Worm (Caenorhabditis elegans) whole organism, L4 larva: ENCODE measurements around the gene elo-8.

ENCODE experiments used
- D1046.2 ChIP-seq: fragments of 200-800 bp; sonication (Bioruptor generic); IDR thresholded peaks from 2 replicates; pipeline ENCODE4 v1.3.6; 2022; ENCODE audit warnings: missing genetic modification characterization, missing compliant biosample characterization
- F26F4.8 ChIP-seq: fragments of 200-800 bp; sonication (Bioruptor generic); conservative IDR thresholded peaks from 2 replicates; pipeline ENCODE4 v1.3.6; 2022; ENCODE audit warnings: missing genetic modification characterization, missing compliant biosample characterization
- F37D6.2 ChIP-seq: sonication (generic microtip); optimal IDR thresholded peaks from 2 replicates; lab custom pipeline; 2016; ENCODE audit warnings: mild to moderate bottlenecking, missing genetic modification characterization, missing compliant biosample characterization
- Y5F2A.4 ChIP-seq: fragments of 200-800 bp; sonication (Bioruptor generic); optimal IDR thresholded peaks from 2 replicates; lab custom pipeline; 2018; ENCODE audit warnings: mild to moderate bottlenecking, missing genetic modification characterization, missing compliant biosample characterization
- Y75B8A.6 ChIP-seq: fragments of 200-800 bp; sonication (Bioruptor generic); IDR thresholded peaks from 2 replicates; pipeline ENCODE4 v1.3.6; 2022; ENCODE audit warnings: missing genetic modification reagents, missing genetic modification characterization, missing compliant biosample characterization
- ZK337.2 ChIP-seq: fragments of 200-800 bp; sonication (Bioruptor generic); IDR thresholded peaks from 2 replicates; pipeline ENCODE4 v1.3.6; 2022; ENCODE audit warnings: missing genetic modification reagents, missing genetic modification characterization, missing compliant biosample characterization
- ZK546.5 ChIP-seq, 2 experiments: sonication (generic microtip); optimal IDR thresholded peaks; 2 replicates each; lab custom pipeline; 2017; ENCODE audit warnings: missing biosample characterization in 2 of 2, missing genetic modification characterization in 2 of 2
- aha-1 ChIP-seq: fragments of 150-350 bp; peaks from one replicate; lab custom pipeline; 2014; ENCODE audit warnings: missing biosample characterization, missing genetic modification characterization
- ama-1 ChIP-seq: fragments of 150-350 bp; optimal IDR thresholded peaks from 2 replicates; lab custom pipeline; 2014; ENCODE audit warnings: inconsistent platforms, mixed read lengths
- attf-4 ChIP-seq: sonication (generic microtip); optimal IDR thresholded peaks from 3 replicates; lab custom pipeline; 2017; ENCODE audit warnings: missing biosample characterization, missing genetic modification characterization
- ceh-20 ChIP-seq: fragments of 200-800 bp; sonication (Bioruptor generic); IDR thresholded peaks from 2 replicates; pipeline ENCODE4 v1.3.6; 2022; ENCODE audit warnings: missing genetic modification reagents, missing genetic modification characterization, missing compliant biosample characterization
- ceh-28 ChIP-seq: fragments of 150-350 bp; optimal IDR thresholded peaks from 2 replicates; lab custom pipeline; 2014; ENCODE audit warnings: missing biosample characterization, missing genetic modification reagents, missing genetic modification characterization
- ceh-44 ChIP-seq: fragments of 200-800 bp; sonication (Bioruptor generic); IDR thresholded peaks from 2 replicates; pipeline ENCODE4 v1.3.6; 2022; ENCODE audit warnings: missing genetic modification reagents, missing genetic modification characterization, missing compliant biosample characterization
- ceh-62 ChIP-seq: sonication (generic microtip); optimal IDR thresholded peaks from 2 replicates; lab custom pipeline; 2017; ENCODE audit warnings: missing biosample characterization, missing genetic modification characterization
- cey-2 ChIP-seq: sonication (generic microtip); optimal IDR thresholded peaks from 3 replicates; lab custom pipeline; 2017; ENCODE audit warnings: missing genetic modification characterization, mild to moderate bottlenecking, missing compliant biosample characterization, antibody characterized with exemption, borderline replicate concordance; ENCODE audit not compliant: insufficient read depth
- daf-19 ChIP-seq: fragments of 200-800 bp; sonication (Bioruptor generic); conservative IDR thresholded peaks from 2 replicates; pipeline ENCODE4 v1.3.6; 2022; ENCODE audit warnings: missing genetic modification characterization, missing compliant biosample characterization
- dmd-6 ChIP-seq: fragments of 200-800 bp; sonication (Bioruptor generic); IDR thresholded peaks from 2 replicates; pipeline ENCODE4 v1.3.6; 2022; ENCODE audit warnings: missing genetic modification reagents, missing genetic modification characterization, missing compliant biosample characterization
- dmd-9 ChIP-seq: fragments of 200-800 bp; sonication (Bioruptor generic); IDR thresholded peaks from 2 replicates; pipeline ENCODE4 v1.3.6; 2022; ENCODE audit warnings: missing genetic modification reagents, missing genetic modification characterization, missing compliant biosample characterization
- duxl-1 ChIP-seq: sonication (generic microtip); optimal IDR thresholded peaks from 2 replicates; lab custom pipeline; 2016; ENCODE audit warnings: mild to moderate bottlenecking, missing genetic modification characterization, moderate library complexity, missing compliant biosample characterization; ENCODE audit not compliant: poor library complexity
- dve-1 ChIP-seq: sonication (generic microtip); optimal IDR thresholded peaks from 2 replicates; lab custom pipeline; 2017; ENCODE audit warnings: antibody characterized with exemption, mild to moderate bottlenecking, missing genetic modification characterization, missing compliant biosample characterization; ENCODE audit not compliant: insufficient read depth
- egl-43 ChIP-seq: fragments of 200-800 bp; sonication (Bioruptor generic); IDR thresholded peaks from 2 replicates; pipeline ENCODE4 v1.3.6; 2022; ENCODE audit warnings: missing genetic modification reagents, missing genetic modification characterization, missing compliant biosample characterization
- fkh-10 ChIP-seq: fragments of 150-350 bp; optimal IDR thresholded peaks from 2 replicates; lab custom pipeline; 2014; ENCODE audit warnings: missing biosample characterization, missing genetic modification reagents, missing genetic modification characterization
- gei-8 ChIP-seq: fragments of 200-800 bp; sonication (Bioruptor generic); optimal IDR thresholded peaks from 2 replicates; lab custom pipeline; 2018; ENCODE audit warnings: mild to moderate bottlenecking, missing genetic modification characterization, missing compliant biosample characterization
- hlh-11 ChIP-seq: fragments of 200-800 bp; sonication (Bioruptor generic); optimal IDR thresholded peaks from 2 replicates; lab custom pipeline; 2018; ENCODE audit warnings: mild to moderate bottlenecking, missing genetic modification characterization, missing compliant biosample characterization
- jun-1 ChIP-seq: fragments of 150-350 bp; optimal IDR thresholded peaks from 2 replicates; lab custom pipeline; 2014; ENCODE audit warnings: missing biosample characterization, missing genetic modification reagents, missing genetic modification characterization
- lin-1 ChIP-seq: fragments of 200-800 bp; sonication (Bioruptor generic); IDR thresholded peaks from 2 replicates; pipeline ENCODE4 v1.3.6; 2022; ENCODE audit warnings: missing genetic modification reagents, missing genetic modification characterization, missing compliant biosample characterization
- lin-15B ChIP-seq: fragments of 150-350 bp; sonication (generic microtip); optimal IDR thresholded peaks from 3 replicates; lab custom pipeline; 2014; ENCODE audit warnings: missing biosample characterization, missing genetic modification characterization
- lin-38 ChIP-seq: fragments of 200-800 bp; sonication (Bioruptor generic); IDR thresholded peaks from 2 replicates; pipeline ENCODE4 v1.3.6; 2022; ENCODE audit warnings: missing genetic modification reagents, missing genetic modification characterization, missing compliant biosample characterization
- lsy-2 ChIP-seq, 2 experiments: fragments of 150-350 bp in 1 of 2; sonication (generic microtip) in 1 of 2; optimal IDR thresholded peaks; 2 replicates each; lab custom pipeline; 2014 to 2017; ENCODE audit warnings: missing biosample characterization in 2 of 2, missing genetic modification characterization in 2 of 2
- mep-1 ChIP-seq: fragments of 150-350 bp; sonication (generic microtip); optimal IDR thresholded peaks from 3 replicates; lab custom pipeline; 2014; ENCODE audit warnings: missing biosample characterization, missing genetic modification characterization
- nhr-10 ChIP-seq: fragments of 150-350 bp; optimal IDR thresholded peaks from 2 replicates; lab custom pipeline; 2014; ENCODE audit warnings: missing biosample characterization, missing genetic modification characterization
- nhr-111 ChIP-seq: fragments of 200-800 bp; sonication (Bioruptor generic); optimal IDR thresholded peaks from 2 replicates; lab custom pipeline; 2018; ENCODE audit warnings: mild to moderate bottlenecking, missing genetic modification characterization, missing compliant biosample characterization
- nhr-25 ChIP-seq: sonication (generic microtip); optimal IDR thresholded peaks from 2 replicates; lab custom pipeline; 2017; ENCODE audit warnings: missing genetic modification characterization, mild to moderate bottlenecking, missing compliant biosample characterization, antibody characterized with exemption, moderate library complexity, borderline replicate concordance; ENCODE audit not compliant: insufficient read depth
- nhr-41 ChIP-seq: fragments of 200-800 bp; sonication (Bioruptor generic); IDR thresholded peaks from 2 replicates; pipeline ENCODE4 v1.3.6; 2022; ENCODE audit warnings: missing genetic modification reagents, missing genetic modification characterization, missing compliant biosample characterization
- nhr-76 ChIP-seq: fragments of 150-350 bp; optimal IDR thresholded peaks from 2 replicates; lab custom pipeline; 2014; ENCODE audit warnings: missing biosample characterization, missing genetic modification characterization
- nhr-77 ChIP-seq: fragments of 150-350 bp; optimal IDR thresholded peaks from 2 replicates; lab custom pipeline; 2014; ENCODE audit warnings: missing biosample characterization, missing genetic modification characterization
- pha-4 ChIP-seq, 2 experiments: fragments of 150-350 bp in 1 of 2; fragments of 200-800 bp in 1 of 2; sonication (Bioruptor generic) in 1 of 2; IDR thresholded peaks in 1 of 2; optimal IDR thresholded peaks in 1 of 2; 2 replicates each; pipeline versions ENCODE4 v1.3.6 to Lab custom; 2014 to 2022; ENCODE audit warnings: missing genetic modification characterization in 2 of 2, missing genetic modification reagents in 2 of 2, missing biosample characterization in 1 of 2, missing compliant biosample characterization in 1 of 2
- php-3 ChIP-seq: fragments of 200-800 bp; sonication (Bioruptor generic); IDR thresholded peaks from 2 replicates; pipeline ENCODE4 v1.3.6; 2022; ENCODE audit warnings: missing genetic modification reagents, missing genetic modification characterization, missing compliant biosample characterization
- saeg-2 ChIP-seq: fragments of 200-800 bp; sonication (Bioruptor generic); IDR thresholded peaks from 2 replicates; pipeline ENCODE4 v1.3.6; 2022; ENCODE audit warnings: missing genetic modification reagents, missing genetic modification characterization, missing compliant biosample characterization
- set-16 ChIP-seq: fragments of 200-800 bp; sonication (Bioruptor generic); IDR thresholded peaks from 2 replicates; pipeline ENCODE4 v1.3.6; 2022; ENCODE audit warnings: missing genetic modification reagents, missing genetic modification characterization, missing compliant biosample characterization
- skn-1 ChIP-seq: fragments of 150-350 bp; optimal IDR thresholded peaks from 2 replicates; lab custom pipeline; 2014; ENCODE audit warnings: missing biosample characterization, missing genetic modification characterization
- snpc-4 ChIP-seq: fragments of 150-350 bp; optimal IDR thresholded peaks from 2 replicates; lab custom pipeline; 2014; ENCODE audit warnings: missing biosample characterization, missing genetic modification characterization
- tra-1 ChIP-seq: fragments of 200-800 bp; sonication (Bioruptor generic); IDR thresholded peaks from 2 replicates; pipeline ENCODE4 v1.3.6; 2022; ENCODE audit warnings: missing genetic modification reagents, missing genetic modification characterization, missing compliant biosample characterization
- unc-39 ChIP-seq: sonication (generic microtip); optimal IDR thresholded peaks from 2 replicates; lab custom pipeline; 2017; ENCODE audit warnings: missing biosample characterization, missing genetic modification characterization
- vab-7 ChIP-seq: fragments of 200-800 bp; sonication (Bioruptor generic); IDR thresholded peaks from 2 replicates; pipeline ENCODE4 v1.3.6; 2022; ENCODE audit warnings: missing genetic modification reagents, missing genetic modification characterization, missing compliant biosample characterization
- zag-1 ChIP-seq: fragments of 150-350 bp; optimal IDR thresholded peaks from 2 replicates; lab custom pipeline; 2014; ENCODE audit warnings: missing biosample characterization, missing genetic modification characterization
- zfp-2 ChIP-seq: sonication (generic microtip); optimal IDR thresholded peaks from 2 replicates; lab custom pipeline; 2016; ENCODE audit warnings: mild to moderate bottlenecking, missing genetic modification characterization, missing compliant biosample characterization
- zfp-3 ChIP-seq: fragments of 200-800 bp; sonication (Bioruptor generic); conservative IDR thresholded peaks from 2 replicates; pipeline ENCODE4 v1.3.6; 2022; ENCODE audit warnings: missing genetic modification reagents, missing genetic modification characterization, missing compliant biosample characterization
- zip-11 ChIP-seq: fragments of 200-800 bp; sonication (Bioruptor generic); IDR thresholded peaks from 2 replicates; pipeline ENCODE4 v1.3.6; 2022; ENCODE audit warnings: missing genetic modification characterization, missing compliant biosample characterization
- ztf-11 ChIP-seq: fragments of 150-350 bp; optimal IDR thresholded peaks from 2 replicates; lab custom pipeline; 2014; ENCODE audit warnings: missing biosample characterization, missing genetic modification characterization
- ztf-7 ChIP-seq: fragments of 150-350 bp; optimal IDR thresholded peaks from 2 replicates; lab custom pipeline; 2014; ENCODE audit warnings: missing biosample characterization, missing genetic modification characterization

Gene elo-8

ce11 chrIII:11185483-11186115 lies 46.3 kb downstream of the elo-8 start (continued):
- peak; percentile 62; the same call in 1 of the 2 replicates for TF ChIP-seq tra-1 (GFP tag; lab: Robert Waterston, UW)
- TF ChIP-seq nhr-10 (tag; lab: Kevin White, UChicago): no peak
- TF ChIP-seq saeg-2 (GFP tag; lab: Robert Waterston, UW): no peak
- no peak for TF ChIP-seq Y5F2A.4
- peak; percentile 58 for TF ChIP-seq mep-1
- TF ChIP-seq daf-19 (GFP tag; lab: Robert Waterston, UW): no peak
- TF ChIP-seq dmd-6 (GFP tag; lab: Robert Waterston, UW): peak; percentile 15; the same call in 1 of the 2 replicates
- peak; percentile 35 for TF ChIP-seq fkh-10 (GFP tag; lab: Kevin White, UChicago)
- TF ChIP-seq ztf-7: no peak
- TF ChIP-seq F37D6.2 (tag; lab: Kevin White, UChicago): peak; percentile 54
- TF ChIP-seq dmd-9 (GFP tag; lab: Robert Waterston, UW): no peak
- no peak for TF ChIP-seq F26F4.8 (GFP tag; lab: Robert Waterston, UW)
- peak; percentile 55; the same call in 1 of the 2 replicates for TF ChIP-seq pha-4 (GFP tag; IDR thresholded peaks at IDR 0.05; lab: Robert Waterston, UW)
- TF ChIP-seq pha-4 (tag; optimal IDR thresholded peaks at IDR 0.05; lab: Kevin White, UChicago): no peak
- no peak for TF ChIP-seq attf-4 (tag; lab: Kevin White, UChicago)
- TF ChIP-seq D1046.2 (GFP tag; lab: Robert Waterston, UW): no peak
- no peak for TF ChIP-seq zip-11
- TF ChIP-seq ceh-44: no peak
- TF ChIP-seq nhr-77 (tag; lab: Kevin White, UChicago): no peak
- no peak for TF ChIP-seq unc-39 (tag; lab: Kevin White, UChicago)
- TF ChIP-seq zfp-3 (GFP tag; lab: Robert Waterston, UW): no peak
- TF ChIP-seq ceh-20 (GFP tag; lab: Robert Waterston, UW): no peak
- TF ChIP-seq lsy-2 (tag; optimal IDR thresholded peaks at IDR 0.05; lab: Kevin White, UChicago): peak in 1 of 2 experiments; percentile 49
- TF ChIP-seq hlh-11 (tag; lab: Kevin White, UChicago): peak; percentile 70
- TF ChIP-seq snpc-4: no peak
- no peak for TF ChIP-seq lin-1
- no peak for TF ChIP-seq jun-1 (tag; lab: Kevin White, UChicago)
- TF ChIP-seq ceh-28: no peak
- no peak for TF ChIP-seq lin-38 (GFP tag; lab: Robert Waterston, UW)
- peak; percentile 97 for TF ChIP-seq aha-1
- TF ChIP-seq nhr-76 (tag; lab: Kevin White, UChicago): no peak
- no peak for TF ChIP-seq cey-2
- TF ChIP-seq zag-1 (tag; lab: Kevin White, UChicago): no peak
- TF ChIP-seq ceh-62: no peak
- no peak for TF ChIP-seq ZK546.5 (tag; optimal IDR thresholded peaks at IDR 0.05; lab: Kevin White, UChicago)
- no peak for TF ChIP-seq vab-7 (GFP tag; lab: Robert Waterston, UW)
- no peak for TF ChIP-seq Y75B8A.6
- no peak for TF ChIP-seq gei-8 (GFP tag; lab: Kevin White, UChicago)
- peak; percentile 92 for TF ChIP-seq set-16 (GFP tag; lab: Robert Waterston, UW)
- no peak for TF ChIP-seq nhr-25
- TF ChIP-seq nhr-111 (GFP tag; lab: Kevin White, UChicago): no peak
- TF ChIP-seq ztf-11: no peak
- TF ChIP-seq ama-1 (lab: Kevin White, UChicago): no peak
- TF ChIP-seq zfp-2 (tag; lab: Kevin White, UChicago): no peak
- no peak for TF ChIP-seq lin-15B (tag; lab: Kevin White, UChicago)
- TF ChIP-seq skn-1: no peak
- no peak for TF ChIP-seq egl-43
- TF ChIP-seq php-3 (GFP tag; lab: Robert Waterston, UW): no peak
- TF ChIP-seq nhr-41 (GFP tag; lab: Robert Waterston, UW): no peak
- TF ChIP-seq dve-1 (tag; lab: Kevin White, UChicago): peak; percentile 35
- no peak for TF ChIP-seq duxl-1
- TF ChIP-seq ZK337.2 (GFP tag; lab: Robert Waterston, UW): no peak
